Worm (Caenorhabditis elegans) whole organism, L1 larva: ENCODE measurements around the gene T24C2.5.

Source experiments
- C16A3.4 ChIP-seq: fragments of 150-350 bp; optimal IDR thresholded peaks from 2 replicates; lab custom pipeline; 2014; ENCODE audit warnings: missing biosample characterization, missing genetic modification characterization
- aha-1 ChIP-seq: fragments of 150-350 bp; optimal IDR thresholded peaks from 2 replicates; lab custom pipeline; 2014; ENCODE audit warnings: missing biosample characterization, missing genetic modification characterization
- blmp-1 ChIP-seq: fragments of 150-350 bp; optimal IDR thresholded peaks from 2 replicates; lab custom pipeline; 2014; ENCODE audit warnings: missing biosample characterization, missing genetic modification characterization
- ceh-82 ChIP-seq, 3 experiments: fragments of 150-350 bp in 1 of 3; sonication (generic microtip) in 2 of 3; optimal IDR thresholded peaks; 2 replicates each; lab custom pipeline; 2014 to 2017; ENCODE audit warnings: missing biosample characterization in 3 of 3, missing genetic modification characterization in 3 of 3
- dsc-1 ChIP-seq: sonication (generic microtip); optimal IDR thresholded peaks from 2 replicates; lab custom pipeline; 2016; ENCODE audit warnings: mild to moderate bottlenecking, missing genetic modification characterization, missing compliant biosample characterization
- efl-1 ChIP-seq, 4 experiments: fragments of 150-350 bp; optimal IDR thresholded peaks in 3 of 4; peaks in 1 of 4; 1 replicate in 1 of 4; 2 replicates in 3 of 4; lab custom pipeline; 2014; ENCODE audit warnings: missing biosample characterization in 2 of 4, missing genetic modification characterization in 2 of 4, missing genetic modification reagents in 2 of 4
- egl-13 ChIP-seq: sonication (generic microtip); optimal IDR thresholded peaks from 2 replicates; lab custom pipeline; 2016; ENCODE audit warnings: missing genotype, missing genetic modification reagents, missing genetic modification characterization, missing compliant biosample characterization
- egl-27 ChIP-seq, 2 experiments: fragments of 150-350 bp in 1 of 2; sonication (generic microtip); optimal IDR thresholded peaks; 3 replicates each; lab custom pipeline; 2017 to 2018; ENCODE audit warnings: missing biosample characterization in 2 of 2, missing genetic modification characterization in 2 of 2, missing genetic modification reagents in 2 of 2
- elt-2 ChIP-seq: sonication (generic microtip); optimal IDR thresholded peaks from 2 replicates; lab custom pipeline; 2016; ENCODE audit warnings: missing genetic modification characterization, mild to moderate bottlenecking, inconsistent platforms, missing compliant biosample characterization, missing genetic modification reagents
- elt-3 ChIP-seq, 6 experiments: fragments of 150-350 bp in 1 of 6; sonication (generic microtip); optimal IDR thresholded peaks; 2 replicates each; lab custom pipeline; 2017 to 2018; ENCODE audit warnings: missing biosample characterization in 6 of 6, missing genetic modification characterization in 6 of 6, inconsistent platforms in 1 of 6
- fkh-10 ChIP-seq: sonication (generic microtip); optimal IDR thresholded peaks from 2 replicates; lab custom pipeline; 2017; ENCODE audit warnings: missing biosample characterization, missing genetic modification reagents, missing genetic modification characterization
- fkh-8 ChIP-seq: sonication (generic microtip); optimal IDR thresholded peaks from 2 replicates; lab custom pipeline; 2016; ENCODE audit warnings: mild to moderate bottlenecking, missing genetic modification characterization, missing compliant biosample characterization
- fos-1 ChIP-seq: fragments of 150-350 bp; optimal IDR thresholded peaks from 2 replicates; lab custom pipeline; 2014; ENCODE audit warnings: missing biosample characterization, missing genetic modification characterization
- grh-1 ChIP-seq: fragments of 200-800 bp; sonication (Bioruptor generic); IDR thresholded peaks from 2 replicates; pipeline ENCODE4 v1.3.6; 2022; ENCODE audit warnings: missing genetic modification reagents, missing genetic modification characterization, missing compliant biosample characterization
- hlh-17 ChIP-seq: fragments of 200-800 bp; sonication (Bioruptor generic); optimal IDR thresholded peaks from 2 replicates; lab custom pipeline; 2018; ENCODE audit warnings: missing genetic modification characterization, mild to moderate bottlenecking, missing compliant biosample characterization, moderate library complexity, borderline replicate concordance
- hpl-2 ChIP-seq: fragments of 150-350 bp; optimal IDR thresholded peaks from 2 replicates; lab custom pipeline; 2014; ENCODE audit warnings: missing biosample characterization, missing genetic modification reagents, missing genetic modification characterization
- irx-1 ChIP-seq: sonication (generic microtip); optimal IDR thresholded peaks from 2 replicates; lab custom pipeline; 2016; ENCODE audit warnings: missing genetic modification characterization, missing compliant biosample characterization
- isw-1 ChIP-seq: fragments of 200-800 bp; sonication (Bioruptor generic); IDR thresholded peaks from 2 replicates; pipeline ENCODE4 v1.3.6; 2022; ENCODE audit warnings: missing genetic modification characterization, missing compliant biosample characterization
- jun-1 ChIP-seq: fragments of 150-350 bp; optimal IDR thresholded peaks from 2 replicates; lab custom pipeline; 2014; ENCODE audit warnings: missing biosample characterization, missing genetic modification reagents, missing genetic modification characterization
- lin-14 ChIP-seq: fragments of 200-800 bp; sonication (Bioruptor generic); optimal IDR thresholded peaks from 2 replicates; lab custom pipeline; 2018; ENCODE audit warnings: mild to moderate bottlenecking, missing genetic modification characterization, moderate library complexity, missing compliant biosample characterization
- lin-35 ChIP-seq, 2 experiments: fragments of 150-350 bp; optimal IDR thresholded peaks; 2 replicates each; lab custom pipeline; 2014; ENCODE audit warnings: missing biosample characterization in 2 of 2, missing genetic modification characterization in 2 of 2, missing genetic modification reagents in 2 of 2
- lin-39 ChIP-seq: fragments of 150-350 bp; optimal IDR thresholded peaks from 2 replicates; lab custom pipeline; 2014; ENCODE audit warnings: missing biosample characterization, missing genetic modification reagents, missing genetic modification characterization
- lir-3 ChIP-seq: sonication (generic microtip); optimal IDR thresholded peaks from 2 replicates; lab custom pipeline; 2016; ENCODE audit warnings: mild to moderate bottlenecking, missing genetic modification characterization, moderate library complexity, missing compliant biosample characterization; ENCODE audit not compliant: poor library complexity
- lsy-2 ChIP-seq, 2 experiments: fragments of 150-350 bp; optimal IDR thresholded peaks; 2 replicates each; lab custom pipeline; 2014; ENCODE audit warnings: missing biosample characterization in 2 of 2, missing genetic modification characterization in 2 of 2
- mdl-1 ChIP-seq, 2 experiments: fragments of 150-350 bp; optimal IDR thresholded peaks; 2 replicates each; lab custom pipeline; 2014 to 2017; ENCODE audit warnings: missing biosample characterization in 2 of 2, missing genetic modification characterization in 2 of 2, inconsistent platforms in 1 of 2
- mep-1 ChIP-seq: fragments of 150-350 bp; optimal IDR thresholded peaks from 2 replicates; lab custom pipeline; 2014; ENCODE audit warnings: missing biosample characterization, missing genetic modification characterization
- nhr-19 ChIP-seq: fragments of 200-800 bp; sonication (Bioruptor generic); conservative IDR thresholded peaks from 2 replicates; pipeline ENCODE4 v1.3.6; 2022; ENCODE audit warnings: missing genetic modification characterization, missing compliant biosample characterization
- nhr-20 ChIP-seq: sonication (generic microtip); optimal IDR thresholded peaks from 2 replicates; lab custom pipeline; 2016; ENCODE audit warnings: mild to moderate bottlenecking, missing genetic modification characterization, missing compliant biosample characterization
- nhr-47 ChIP-seq: sonication (generic microtip); optimal IDR thresholded peaks from 2 replicates; lab custom pipeline; 2016; ENCODE audit warnings: mild to moderate bottlenecking, missing genetic modification characterization, moderate library complexity, missing compliant biosample characterization
- nhr-71 ChIP-seq: sonication (generic microtip); optimal IDR thresholded peaks from 2 replicates; lab custom pipeline; 2016; ENCODE audit warnings: mild to moderate bottlenecking, missing genetic modification characterization, moderate library complexity, missing compliant biosample characterization
- nhr-77 ChIP-seq: fragments of 150-350 bp; optimal IDR thresholded peaks from 2 replicates; lab custom pipeline; 2014; ENCODE audit warnings: missing biosample characterization, missing genetic modification characterization
- nhr-85 ChIP-seq: sonication (generic microtip); peaks from one replicate; lab custom pipeline; 2016; ENCODE audit warnings: missing genetic modification characterization, inconsistent platforms, missing compliant biosample characterization
- nhr-90 ChIP-seq: sonication (generic microtip); optimal IDR thresholded peaks from 2 replicates; lab custom pipeline; 2016; ENCODE audit warnings: mild to moderate bottlenecking, missing genetic modification characterization, missing compliant biosample characterization; ENCODE audit not compliant: poor library complexity
- pax-3 ChIP-seq: fragments of 200-800 bp; sonication (Bioruptor generic); optimal IDR thresholded peaks from 2 replicates; lab custom pipeline; 2018; ENCODE audit warnings: mild to moderate bottlenecking, missing genetic modification characterization, moderate library complexity, missing compliant biosample characterization
- rnt-1 ChIP-seq: sonication (generic microtip); optimal IDR thresholded peaks from 2 replicates; lab custom pipeline; 2016; ENCODE audit warnings: mild to moderate bottlenecking, missing genetic modification characterization, moderate library complexity, missing compliant biosample characterization
- snu-23 ChIP-seq: sonication (generic microtip); optimal IDR thresholded peaks from 2 replicates; lab custom pipeline; 2016; ENCODE audit warnings: missing genetic modification characterization, missing compliant biosample characterization
- sox-4 ChIP-seq: sonication (generic microtip); optimal IDR thresholded peaks from 2 replicates; lab custom pipeline; 2016; ENCODE audit warnings: missing genetic modification characterization, missing compliant biosample characterization
- sptf-1 ChIP-seq: fragments of 150-350 bp; optimal IDR thresholded peaks from 2 replicates; lab custom pipeline; 2014; ENCODE audit warnings: missing biosample characterization, missing genetic modification characterization
- sup-37 ChIP-seq: fragments of 200-800 bp; sonication (Bioruptor generic); optimal IDR thresholded peaks from 2 replicates; lab custom pipeline; 2018; ENCODE audit warnings: mild to moderate bottlenecking, missing genetic modification characterization, missing compliant biosample characterization
- swsn-7 ChIP-seq: sonication (generic microtip); optimal IDR thresholded peaks from 2 replicates; lab custom pipeline; 2016; ENCODE audit warnings: missing genetic modification characterization, missing compliant biosample characterization
- tbx-2 ChIP-seq: sonication (generic microtip); optimal IDR thresholded peaks from 2 replicates; lab custom pipeline; 2016; ENCODE audit warnings: missing genetic modification characterization, missing compliant biosample characterization
- unc-130 ChIP-seq: fragments of 150-350 bp; optimal IDR thresholded peaks from 2 replicates; lab custom pipeline; 2017; ENCODE audit warnings: missing biosample characterization, missing genetic modification characterization, inconsistent platforms
- unc-86 ChIP-seq: sonication (generic microtip); optimal IDR thresholded peaks from 2 replicates; lab custom pipeline; 2016; ENCODE audit warnings: missing genetic modification characterization, missing compliant biosample characterization
- unc-98 ChIP-seq: fragments of 200-800 bp; sonication (Bioruptor generic); IDR thresholded peaks from 2 replicates; pipeline ENCODE4 v1.3.6; 2022; ENCODE audit warnings: missing genetic modification characterization, missing compliant biosample characterization
- xbp-1 ChIP-seq: sonication (generic microtip); optimal IDR thresholded peaks from 2 replicates; lab custom pipeline; 2016; ENCODE audit warnings: missing genetic modification characterization, missing compliant biosample characterization
- ztf-4 ChIP-seq: fragments of 150-350 bp; optimal IDR thresholded peaks from 2 replicates; lab custom pipeline; 2014; ENCODE audit warnings: missing biosample characterization, missing genetic modification characterization

Gene T24C2.5

DNA sequence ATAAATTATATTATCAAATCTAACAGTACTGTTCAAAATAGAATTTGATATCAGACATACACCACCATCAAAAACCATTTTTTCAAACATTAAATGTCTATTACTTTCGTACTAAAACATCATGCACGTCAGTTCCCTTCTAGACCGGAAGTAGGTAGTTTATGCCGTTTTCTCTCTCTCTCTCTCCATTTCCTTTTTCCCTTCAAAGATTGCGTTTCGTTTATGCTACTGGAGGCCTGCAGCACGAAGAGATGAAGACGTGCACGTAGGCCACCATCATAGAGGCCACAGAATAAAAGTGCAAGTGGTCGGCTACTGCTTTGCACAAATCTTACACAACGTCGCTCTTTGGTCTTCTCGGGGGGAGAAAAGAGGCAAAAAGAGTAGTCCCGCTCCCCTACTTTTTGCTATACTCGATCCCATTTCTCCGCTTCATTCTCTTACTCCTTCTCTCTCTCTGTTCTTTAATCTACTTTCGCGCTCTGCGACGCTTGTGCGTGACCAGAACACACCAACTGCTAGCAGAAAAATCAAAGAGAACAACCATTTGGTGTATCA lies 27.3 kb downstream of the T24C2.5 start:
- TF ChIP-seq jun-1 (tag; lab: Kevin White, UChicago), result no peak
- TF ChIP-seq elt-2 (tag; lab: Kevin White, UChicago), result no peak
- TF ChIP-seq lsy-2 (tag; optimal IDR thresholded peaks at IDR 0.05; lab: Kevin White, UChicago), result peak; percentile 23 to 75
- TF ChIP-seq nhr-71, result peak; percentile 95
- TF ChIP-seq egl-13, result peak; percentile 86
- peak; percentile 22 for TF ChIP-seq nhr-90
- peak; percentile 61 for TF ChIP-seq unc-86 (tag; lab: Kevin White, UChicago)
- peak; percentile 7 for TF ChIP-seq irx-1
- peak; percentile 68 for TF ChIP-seq snu-23
- peak; percentile 76 for TF ChIP-seq nhr-47
- TF ChIP-seq nhr-19, result peak; percentile 75
- TF ChIP-seq ztf-4 (tag; lab: Kevin White, UChicago), result peak; percentile 75
- peak; percentile 83 for TF ChIP-seq fkh-8 (tag; lab: Kevin White, UChicago)
- peak; percentile 50 for TF ChIP-seq blmp-1 (tag; lab: Kevin White, UChicago)
- TF ChIP-seq lir-3 (tag; lab: Kevin White, UChicago), result peak; percentile 15
- TF ChIP-seq rnt-1, result peak; percentile 84
- 0 out of 2 replicates have a peak, but pooled peaks have one; percentile 37 for TF ChIP-seq unc-98
- peak; percentile 44 for TF ChIP-seq mep-1
- TF ChIP-seq xbp-1, result peak; percentile 41
- TF ChIP-seq lin-14, result peak; percentile 97
- peak; percentile 38 for TF ChIP-seq dsc-1
- peak in 1 of 2 experiments; percentile 44 for TF ChIP-seq mdl-1 (tag; optimal IDR thresholded peaks at IDR 0.05; lab: Kevin White, UChicago)
- peak; percentile 51 for TF ChIP-seq unc-130 (tag; lab: Kevin White, UChicago)
- peak; percentile 32 for TF ChIP-seq isw-1 (GFP tag; lab: Robert Waterston, UW)
- TF ChIP-seq nhr-20 (tag; lab: Kevin White, UChicago), result peak; percentile 80
- 0 out of 2 replicates have a peak, but pooled peaks have one; percentile 27 for TF ChIP-seq grh-1 (GFP tag; lab: Robert Waterston, UW)
- peak; percentile 4 for TF ChIP-seq pax-3
- TF ChIP-seq C16A3.4 (tag; lab: Kevin White, UChicago), result peak; percentile 47
- TF ChIP-seq lin-39 (tag; lab: Kevin White, UChicago), result no peak
- peak in 1 of 3 experiments; percentile 45 for TF ChIP-seq ceh-82 (tag; optimal IDR thresholded peaks at IDR 0.05; lab: Kevin White, UChicago)
- TF ChIP-seq lin-35 (GFP tag; optimal IDR thresholded peaks at IDR 0.05; lab: Kevin White, UChicago), result peak in 1 of 2 experiments; percentile 4
- no peak for TF ChIP-seq hpl-2 (GFP tag; lab: Kevin White, UChicago)
- TF ChIP-seq fos-1, result peak; percentile 45
- peak in 1 of 2 experiments; percentile 8 for TF ChIP-seq egl-27 (tag; optimal IDR thresholded peaks at IDR 0.05; lab: Kevin White, UChicago)
- no peak for TF ChIP-seq sup-37 (GFP tag; lab: Kevin White, UChicago)
- TF ChIP-seq sox-4 (tag; lab: Kevin White, UChicago), result no peak
- peak; percentile 85 for TF ChIP-seq tbx-2 (tag; lab: Kevin White, UChicago)
- no peak for TF ChIP-seq hlh-17 (GFP tag; lab: Kevin White, UChicago)
- peak; percentile 93 for TF ChIP-seq fkh-10 (GFP tag; lab: Kevin White, UChicago)
- no peak for TF ChIP-seq aha-1
- TF ChIP-seq efl-1 (optimal IDR thresholded peaks at IDR 0.05; lab: Kevin White, UChicago), result peak in 1 of 2 experiments; percentile 22
- no peak for TF ChIP-seq efl-1 (GFP tag; optimal IDR thresholded peaks at IDR 0.05 in 1 of 2; lab: Kevin White, UChicago)
- peak; percentile 87 for TF ChIP-seq nhr-85 (tag; lab: Kevin White, UChicago)
- TF ChIP-seq elt-3 (tag; optimal IDR thresholded peaks at IDR 0.05; lab: Kevin White, UChicago), result peak in 4 of 6 experiments; percentile 1 to 51 (median 41)
- peak; percentile 65 for TF ChIP-seq swsn-7 (tag; lab: Kevin White, UChicago)
- no peak for TF ChIP-seq sptf-1
- peak; percentile 57 for TF ChIP-seq nhr-77 (tag; lab: Kevin White, UChicago)
